Worm (Caenorhabditis elegans) whole organism, late embryonic: Measurements from ENCODE around the gene T05A7.6.

ENCODE experiments used
- C08G9.2 ChIP-seq: sonication (generic microtip); optimal IDR thresholded peaks from 2 replicates; lab custom pipeline; 2016; ENCODE audit warnings: mild to moderate bottlenecking, missing genetic modification characterization, moderate library complexity, missing compliant biosample characterization
- F13H6.1 ChIP-seq: sonication (generic microtip); optimal IDR thresholded peaks from 2 replicates; lab custom pipeline; 2016; ENCODE audit warnings: missing genetic modification characterization, missing compliant biosample characterization
- K02D7.2 ChIP-seq: sonication (generic microtip); optimal IDR thresholded peaks from 2 replicates; lab custom pipeline; 2017; ENCODE audit warnings: mild to moderate bottlenecking, missing genetic modification characterization, missing compliant biosample characterization
- K09A11.1 ChIP-seq: sonication (generic microtip); optimal IDR thresholded peaks from 2 replicates; lab custom pipeline; 2017; ENCODE audit warnings: antibody characterized with exemption, mild to moderate bottlenecking, missing genetic modification characterization, missing compliant biosample characterization; ENCODE audit not compliant: insufficient read depth
- ahr-1 ChIP-seq: sonication (generic microtip); optimal IDR thresholded peaks from 2 replicates; lab custom pipeline; 2016; ENCODE audit warnings: missing genetic modification characterization, missing compliant biosample characterization
- ceh-14 ChIP-seq: sonication (generic microtip); optimal IDR thresholded peaks from 2 replicates; lab custom pipeline; 2016; ENCODE audit warnings: missing genotype, missing genetic modification characterization, missing compliant biosample characterization
- ceh-18 ChIP-seq: sonication (generic microtip); optimal IDR thresholded peaks from 2 replicates; lab custom pipeline; 2016; ENCODE audit warnings: missing genetic modification characterization, missing compliant biosample characterization
- ceh-2 ChIP-seq: sonication (generic microtip); optimal IDR thresholded peaks from 2 replicates; lab custom pipeline; 2016; ENCODE audit warnings: missing genotype, missing genetic modification characterization, missing compliant biosample characterization
- ceh-31 ChIP-seq: sonication (generic microtip); optimal IDR thresholded peaks from 2 replicates; lab custom pipeline; 2016; ENCODE audit warnings: missing genetic modification characterization, missing compliant biosample characterization
- ceh-34 ChIP-seq: sonication (generic microtip); optimal IDR thresholded peaks from 2 replicates; lab custom pipeline; 2016; ENCODE audit warnings: mild to moderate bottlenecking, missing genetic modification characterization, missing compliant biosample characterization
- ceh-48 ChIP-seq: sonication (generic microtip); optimal IDR thresholded peaks from 2 replicates; lab custom pipeline; 2016; ENCODE audit warnings: missing genetic modification characterization, inconsistent platforms, missing compliant biosample characterization
- ceh-6 ChIP-seq: fragments of 200-800 bp; sonication (Bioruptor generic); optimal IDR thresholded peaks from 2 replicates; lab custom pipeline; 2018; ENCODE audit warnings: mild to moderate bottlenecking, missing genetic modification characterization, missing compliant biosample characterization
- ceh-9 ChIP-seq: sonication (generic microtip); optimal IDR thresholded peaks from 2 replicates; lab custom pipeline; 2016; ENCODE audit warnings: mild to moderate bottlenecking, missing genetic modification characterization, inconsistent platforms, missing compliant biosample characterization
- dmd-4 ChIP-seq: sonication (generic microtip); optimal IDR thresholded peaks from 2 replicates; lab custom pipeline; 2016; ENCODE audit warnings: borderline replicate concordance, missing genetic modification characterization, missing compliant biosample characterization
- elt-2 ChIP-seq: sonication (generic microtip); optimal IDR thresholded peaks from 2 replicates; lab custom pipeline; 2016; ENCODE audit warnings: missing genetic modification reagents, missing genetic modification characterization, missing compliant biosample characterization
- ets-4 ChIP-seq: sonication (generic microtip); optimal IDR thresholded peaks from 2 replicates; lab custom pipeline; 2016; ENCODE audit warnings: missing genetic modification characterization, missing compliant biosample characterization
- eyg-1 ChIP-seq: sonication (generic microtip); optimal IDR thresholded peaks from 2 replicates; lab custom pipeline; 2016; ENCODE audit warnings: missing genotype, missing genetic modification characterization, missing compliant biosample characterization
- fkh-10 ChIP-seq: fragments of 150-350 bp; optimal IDR thresholded peaks from 2 replicates; lab custom pipeline; 2014; ENCODE audit warnings: missing biosample characterization, missing genetic modification reagents, missing genetic modification characterization
- hlh-13 ChIP-seq: fragments of 200-800 bp; sonication (Bioruptor generic); optimal IDR thresholded peaks from 2 replicates; lab custom pipeline; 2018; ENCODE audit warnings: mild to moderate bottlenecking, missing genetic modification characterization, missing compliant biosample characterization
- hlh-30 ChIP-seq: sonication (generic microtip); optimal IDR thresholded peaks from 2 replicates; lab custom pipeline; 2017; ENCODE audit warnings: antibody characterized with exemption, missing genetic modification characterization, missing compliant biosample characterization; ENCODE audit not compliant: insufficient read depth
- hlh-6 ChIP-seq: sonication (generic microtip); optimal IDR thresholded peaks from 2 replicates; lab custom pipeline; 2016; ENCODE audit warnings: missing genotype, missing genetic modification characterization, missing compliant biosample characterization
- hlh-8 ChIP-seq: sonication (generic microtip); optimal IDR thresholded peaks from 2 replicates; lab custom pipeline; 2016; ENCODE audit warnings: missing genotype, missing genetic modification characterization, missing compliant biosample characterization
- lim-6 ChIP-seq: sonication (generic microtip); optimal IDR thresholded peaks from 2 replicates; lab custom pipeline; 2016; ENCODE audit warnings: missing genetic modification characterization, missing compliant biosample characterization
- lin-11 ChIP-seq: fragments of 200-800 bp; sonication (Bioruptor generic); optimal IDR thresholded peaks from 2 replicates; lab custom pipeline; 2018; ENCODE audit warnings: mild to moderate bottlenecking, missing genetic modification characterization, missing compliant biosample characterization
- mec-3 ChIP-seq: sonication (generic microtip); optimal IDR thresholded peaks from 2 replicates; lab custom pipeline; 2016; ENCODE audit warnings: borderline replicate concordance, missing genetic modification characterization, missing compliant biosample characterization
- nfya-1 ChIP-seq: sonication (generic microtip); optimal IDR thresholded peaks from 2 replicates; lab custom pipeline; 2017; ENCODE audit warnings: missing genetic modification characterization, mild to moderate bottlenecking, missing compliant biosample characterization, antibody characterized with exemption, moderate library complexity
- nhr-11 ChIP-seq: fragments of 150-350 bp; optimal IDR thresholded peaks from 2 replicates; lab custom pipeline; 2014; ENCODE audit warnings: missing biosample characterization, missing genetic modification characterization
- npax-4 ChIP-seq: sonication (generic microtip); optimal IDR thresholded peaks from 2 replicates; lab custom pipeline; 2016; ENCODE audit warnings: missing genetic modification characterization, missing compliant biosample characterization
- odd-2 ChIP-seq: sonication (generic microtip); optimal IDR thresholded peaks from 2 replicates; lab custom pipeline; 2017; ENCODE audit warnings: antibody characterized with exemption, mild to moderate bottlenecking, missing genetic modification characterization, missing compliant biosample characterization
- ref-2 ChIP-seq: sonication (generic microtip); optimal IDR thresholded peaks from 2 replicates; lab custom pipeline; 2016; ENCODE audit warnings: missing genetic modification characterization, missing compliant biosample characterization
- rnt-1 ChIP-seq: sonication (generic microtip); optimal IDR thresholded peaks from 2 replicates; lab custom pipeline; 2016; ENCODE audit warnings: missing genetic modification characterization, missing compliant biosample characterization
- sdc-2 ChIP-seq: sonication (generic microtip); optimal IDR thresholded peaks from 2 replicates; lab custom pipeline; 2016; ENCODE audit warnings: missing genotype, missing genetic modification characterization, missing compliant biosample characterization
- sox-2 ChIP-seq: fragments of 200-800 bp; sonication (Bioruptor generic); IDR thresholded peaks from 2 replicates; pipeline ENCODE4 v1.3.6; 2022; ENCODE audit warnings: missing genetic modification reagents, missing genetic modification characterization, missing compliant biosample characterization
- sox-4 ChIP-seq: sonication (generic microtip); optimal IDR thresholded peaks from 2 replicates; lab custom pipeline; 2017; ENCODE audit warnings: mild to moderate bottlenecking, missing genetic modification characterization, inconsistent platforms, missing compliant biosample characterization
- syd-9 ChIP-seq: sonication (generic microtip); optimal IDR thresholded peaks from 2 replicates; lab custom pipeline; 2016; ENCODE audit warnings: mild to moderate bottlenecking, missing genetic modification characterization, moderate library complexity, missing compliant biosample characterization
- tbx-2 ChIP-seq: sonication (generic microtip); optimal IDR thresholded peaks from 2 replicates; lab custom pipeline; 2016; ENCODE audit warnings: missing genetic modification characterization, missing compliant biosample characterization
- tbx-7 ChIP-seq: sonication (generic microtip); optimal IDR thresholded peaks from 2 replicates; lab custom pipeline; 2016; ENCODE audit warnings: missing genotype, missing genetic modification characterization, missing compliant biosample characterization
- ttx-3 ChIP-seq: sonication (generic microtip); optimal IDR thresholded peaks from 2 replicates; lab custom pipeline; 2016; ENCODE audit warnings: missing genetic modification reagents, missing genetic modification characterization, missing compliant biosample characterization
- unc-42 ChIP-seq: sonication (generic microtip); optimal IDR thresholded peaks from 2 replicates; lab custom pipeline; 2016; ENCODE audit warnings: missing genotype, missing genetic modification characterization, missing compliant biosample characterization
- unc-55 ChIP-seq: sonication (generic microtip); optimal IDR thresholded peaks from 2 replicates; lab custom pipeline; 2017; ENCODE audit warnings: missing biosample characterization, missing genetic modification reagents, missing genetic modification characterization

T05A7.6 gene

ce11 chrII:4676241-4676640 is 4.6 kb upstream of the T05A7.6 start:
- TF ChIP-seq syd-9 (tag; lab: Kevin White, UChicago) (no peak), sdc-2 (no peak), elt-2 (tag; lab: Kevin White, UChicago) (no peak), unc-55 (peak; percentile 67)

- no peak for TF ChIP-seq unc-42 (tag; lab: Kevin White, UChicago)
- TF ChIP-seq, all 69 proteins: peak for 0
Observed at ce11 chrII:4675481-4675880, 3.9 kb upstream of the T05A7.6 start, which contains the start of gene T05A7.3. Gene T05A7.3, plus strand, starts transcription at chrII:4675781.

ce11 chrII:4674188-4674587 is 2.6 kb upstream of the T05A7.6 start:
- TF ChIP-seq ceh-31 (tag; lab: Kevin White, UChicago), result no peak
- TF ChIP-seq elt-2 (tag; lab: Kevin White, UChicago), result peak; percentile 64
- TF ChIP-seq ceh-6 (GFP tag; lab: Kevin White, UChicago), result no peak
- no peak for TF ChIP-seq odd-2 (tag; lab: Kevin White, UChicago)
- TF ChIP-seq tbx-2 (tag; lab: Kevin White, UChicago), result no peak
- TF ChIP-seq ceh-9 (tag; lab: Kevin White, UChicago), result no peak

- TF ChIP-seq nfya-1 (tag; lab: Kevin White, UChicago) (no peak), hlh-6 (no peak), C08G9.2 (tag; lab: Kevin White, UChicago) (no peak), npax-4 (no peak)
Observed at ce11 chrII:4673670-4674069, 2.1 kb upstream of the T05A7.6 start.

- TF ChIP-seq elt-2 (tag; lab: Kevin White, UChicago) (no peak), lim-6 (tag; lab: Kevin White, UChicago) (no peak), tbx-7 (tag; lab: Kevin White, UChicago) (no peak), dmd-4 (no peak), mec-3 (tag; lab: Kevin White, UChicago) (no peak), sox-4 (tag; lab: Kevin White, UChicago) (no peak), ceh-6 (GFP tag; lab: Kevin White, UChicago) (no peak), F13H6.1 (tag; lab: Kevin White, UChicago) (no peak), npax-4 (no peak), K02D7.2 (tag; lab: Kevin White, UChicago) (no peak)
Observed at ce11 chrII:4673242-4673641, 1.6 kb upstream of the T05A7.6 start.

- TF ChIP-seq ceh-14 (tag; lab: Kevin White, UChicago) (peak; percentile 63), lin-11 (no peak), ets-4 (tag; lab: Kevin White, UChicago) (no peak), nhr-11 (no peak), syd-9 (tag; lab: Kevin White, UChicago) (peak; percentile 37), npax-4 (no peak), K09A11.1 (no peak), ceh-2 (tag; lab: Kevin White, UChicago) (no peak), elt-2 (tag; lab: Kevin White, UChicago) (peak; percentile 43), ttx-3 (tag; lab: Kevin White, UChicago) (no peak), nfya-1 (tag; lab: Kevin White, UChicago) (peak; percentile 64), sox-2 (GFP tag; lab: Robert Waterston, UW) (peak; percentile 33; the same call in 1 of the 2 replicates), unc-42 (tag; lab: Kevin White, UChicago) (peak; percentile 93), eyg-1 (tag; lab: Kevin White, UChicago) (peak; percentile 12), ceh-6 (GFP tag; lab: Kevin White, UChicago) (no peak), ceh-34 (tag; lab: Kevin White, UChicago) (no peak), ahr-1 (no peak), lim-6 (tag; lab: Kevin White, UChicago) (peak; percentile 31), fkh-10 (GFP tag; lab: Kevin White, UChicago) (no peak), tbx-2 (tag; lab: Kevin White, UChicago) (peak; percentile 71), ceh-31 (tag; lab: Kevin White, UChicago) (peak; percentile 63), odd-2 (tag; lab: Kevin White, UChicago) (no peak), K02D7.2 (tag; lab: Kevin White, UChicago) (no peak), ref-2 (tag; lab: Kevin White, UChicago) (peak; percentile 57), hlh-8 (tag; lab: Kevin White, UChicago) (peak; percentile 52), rnt-1 (peak; percentile 68), ceh-48 (tag; lab: Kevin White, UChicago) (peak; percentile 39), hlh-30 (tag; lab: Kevin White, UChicago) (peak; percentile 54), ceh-18 (tag; lab: Kevin White, UChicago) (peak; percentile 17), hlh-13 (GFP tag; lab: Kevin White, UChicago) (no peak)
Observed at ce11 chrII:4672584-4673110, 1.1 kb upstream of the T05A7.6 start, which contains the start of the genes clec-140 and hmg-11. Gene clec-140, plus strand, starts transcription at chrII:4673060. Gene hmg-11, plus strand, starts transcription at chrII:4673085.
